Worm (Caenorhabditis elegans) whole organism, L3 larva: Measurements from ENCODE around the gene C36C9.6.

ENCODE experiments used
- ama-1 ChIP-seq: fragments of 150-350 bp; optimal IDR thresholded peaks from 2 replicates; lab custom pipeline; 2018
- ceh-9 ChIP-seq: sonication (generic microtip); optimal IDR thresholded peaks from 2 replicates; lab custom pipeline; 2018; ENCODE audit warnings: missing biosample characterization, missing genetic modification characterization
- egl-27 ChIP-seq: sonication (generic microtip); optimal IDR thresholded peaks from 4 replicates; lab custom pipeline; 2017; ENCODE audit warnings: missing biosample characterization, missing genetic modification reagents, missing genetic modification characterization
- elt-1 ChIP-seq: fragments of 150-350 bp; optimal IDR thresholded peaks from 2 replicates; lab custom pipeline; 2014; ENCODE audit warnings: missing biosample characterization, missing genetic modification characterization
- fos-1 ChIP-seq: fragments of 150-350 bp; optimal IDR thresholded peaks from 2 replicates; lab custom pipeline; 2014; ENCODE audit warnings: missing biosample characterization, missing genetic modification characterization
- lin-39 ChIP-seq: fragments of 150-350 bp; optimal IDR thresholded peaks from 2 replicates; lab custom pipeline; 2018; ENCODE audit warnings: missing biosample characterization, missing genetic modification reagents, missing genetic modification characterization
- mdl-1 ChIP-seq: fragments of 150-350 bp; optimal IDR thresholded peaks from 2 replicates; lab custom pipeline; 2014; ENCODE audit warnings: missing biosample characterization, missing genetic modification characterization
- nhr-11 ChIP-seq: fragments of 150-350 bp; optimal IDR thresholded peaks from 2 replicates; lab custom pipeline; 2014; ENCODE audit warnings: missing biosample characterization, missing genetic modification characterization
- nhr-23 ChIP-seq: fragments of 150-350 bp; optimal IDR thresholded peaks from 2 replicates; lab custom pipeline; 2014; ENCODE audit warnings: missing biosample characterization, missing genetic modification reagents, missing genetic modification characterization
- nhr-237 ChIP-seq: fragments of 150-350 bp; optimal IDR thresholded peaks from 2 replicates; lab custom pipeline; 2014; ENCODE audit warnings: missing biosample characterization, missing genetic modification characterization
- nhr-25 ChIP-seq: sonication (generic microtip); optimal IDR thresholded peaks from 2 replicates; lab custom pipeline; 2017; ENCODE audit warnings: missing biosample characterization, missing genetic modification characterization
- nhr-67 ChIP-seq: fragments of 150-350 bp; optimal IDR thresholded peaks from 2 replicates; lab custom pipeline; 2014; ENCODE audit warnings: missing biosample characterization, missing genetic modification characterization
- unc-62 ChIP-seq: fragments of 150-350 bp; sonication (generic microtip); optimal IDR thresholded peaks from 4 replicates; lab custom pipeline; 2014; ENCODE audit warnings: missing biosample characterization, missing genetic modification reagents, missing genetic modification characterization
- ztf-4 ChIP-seq: fragments of 150-350 bp; optimal IDR thresholded peaks from 2 replicates; lab custom pipeline; 2014; ENCODE audit warnings: missing biosample characterization, missing genetic modification characterization

DNA sequence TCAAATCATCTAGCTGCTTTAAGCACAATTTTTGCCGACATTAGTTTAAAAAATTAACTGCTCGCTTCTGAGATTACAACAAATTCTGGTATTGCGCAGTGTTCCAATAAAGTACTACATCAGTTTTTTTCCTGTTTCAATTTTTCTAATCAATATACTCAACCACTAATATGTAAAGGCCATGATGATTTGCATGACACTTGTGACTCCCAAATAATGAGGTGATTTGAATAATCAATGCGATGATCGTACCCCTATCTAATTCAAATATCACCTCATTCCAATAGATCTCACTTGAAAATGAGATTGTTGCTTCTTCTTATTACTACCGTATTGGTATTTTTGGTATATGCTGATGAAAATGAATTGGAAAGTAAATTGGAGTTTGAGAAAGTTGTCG, 36.3 kb upstream of the C36C9.6 start, which contains the start of gene F07G6.2:
- TF ChIP-seq nhr-11 (no peak), egl-27 (tag; lab: Kevin White, UChicago) (no peak), ama-1 (no peak), nhr-237 (no peak), nhr-23 (tag; lab: Kevin White, UChicago) (no peak), nhr-25 (tag; lab: Kevin White, UChicago) (no peak), ztf-4 (tag; lab: Kevin White, UChicago) (no peak), mdl-1 (tag; lab: Kevin White, UChicago) (no peak), ceh-9 (tag; lab: Kevin White, UChicago) (no peak), unc-62 (no peak), elt-1 (tag; lab: Kevin White, UChicago) (no peak), lin-39 (no peak), nhr-67 (tag; lab: Kevin White, UChicago) (no peak), fos-1 (no peak)
